Worm (Caenorhabditis elegans): ENCODE measurements around the gene srv-12.

Gene srv-12

ce11 chrIV:10056138-10056537, 2.7 kb upstream of the srv-12 start, which contains the start of gene T04B2.7:
Gene T04B2.7 (minus strand): TSS chrIV:10056238.
- TF ChIP-seq lin-39 (tag; optimal IDR thresholded peaks at IDR 0.05), result no peak
- no peak for TF ChIP-seq aly-2 (tag; optimal IDR thresholded peaks at IDR 0.05)
- TF ChIP-seq nhr-77 (tag; optimal IDR thresholded peaks at IDR 0.05), result no peak
- no peak for TF ChIP-seq elt-2 (tag; optimal IDR thresholded peaks at IDR 0.05)
- TF ChIP-seq eor-1 (tag; optimal IDR thresholded peaks at IDR 0.05), result no peak
- TF ChIP-seq elt-3 (tag; optimal IDR thresholded peaks at IDR 0.05), result no peak
- no peak for TF ChIP-seq nhr-28 (tag; optimal IDR thresholded peaks at IDR 0.05)
- no peak for TF ChIP-seq egl-27 (tag; optimal IDR thresholded peaks at IDR 0.05)
- no peak for TF ChIP-seq pha-4 (tag; optimal IDR thresholded peaks at IDR 0.05)
- no peak for TF ChIP-seq ztf-4 (tag; optimal IDR thresholded peaks at IDR 0.05)
- no peak for TF ChIP-seq jun-1 (tag; optimal IDR thresholded peaks at IDR 0.05)
- no peak for TF ChIP-seq nfya-1 (tag; optimal IDR thresholded peaks at IDR 0.05; ENCODE audit: insufficient read depth)
- no peak for TF ChIP-seq R02D3.7 (tag; optimal IDR thresholded peaks at IDR 0.05)
- no peak for TF ChIP-seq unc-62 (GFP tag; optimal IDR thresholded peaks at IDR 0.05)
- no peak for TF ChIP-seq fkh-2 (tag; optimal IDR thresholded peaks at IDR 0.05)
- no peak for TF ChIP-seq nhr-237 (tag; optimal IDR thresholded peaks at IDR 0.05)

- no peak for TF ChIP-seq nhr-12 (tag; optimal IDR thresholded peaks at IDR 0.05)
- TF ChIP-seq lin-15B (tag; optimal IDR thresholded peaks at IDR 0.05), result no peak
- no peak for TF ChIP-seq skn-1 (tag; optimal IDR thresholded peaks at IDR 0.05)
- TF ChIP-seq nhr-28 (tag; optimal IDR thresholded peaks at IDR 0.05), result no peak
- no peak for TF ChIP-seq pha-4 (tag; optimal IDR thresholded peaks at IDR 0.05)
- no peak for TF ChIP-seq mml-1 (tag; optimal IDR thresholded peaks at IDR 0.05)
- TF ChIP-seq ztf-4 (tag; optimal IDR thresholded peaks at IDR 0.05), result no peak
Measured at ce11 chrIV:10051088-10051487, 2.4 kb downstream of the srv-12 start, which contains the start of gene T04B2.8. Gene T04B2.8 (minus strand): TSS chrIV:10051188.

- TF ChIP-seq fkh-10 (GFP tag; optimal IDR thresholded peaks at IDR 0.05) (no peak), nhr-25 (tag; optimal IDR thresholded peaks at IDR 0.05) (no peak), nhr-67 (tag; optimal IDR thresholded peaks at IDR 0.05) (no peak), sea-2 (GFP tag; optimal IDR thresholded peaks at IDR 0.05) (no peak), eor-1 (tag; optimal IDR thresholded peaks at IDR 0.05) (no peak), elt-2 (tag; optimal IDR thresholded peaks at IDR 0.05) (no peak), pha-4 (tag; optimal IDR thresholded peaks at IDR 0.05) (no peak), elt-1 (tag; optimal IDR thresholded peaks at IDR 0.05) (no peak), elt-3 (tag; optimal IDR thresholded peaks at IDR 0.05) (no peak)
Measured at ce11 chrIV:10048268-10048667, 5.2 kb downstream of the srv-12 start.

ce11 chrIV:10047108-10047507, 6.3 kb downstream of the srv-12 start, which contains the start of gene T04B2.3:
Gene T04B2.3 (plus strand): TSS chrIV:10047408.
- TF ChIP-seq nhr-28 (tag; optimal IDR thresholded peaks at IDR 0.05) (no peak), fkh-2 (tag; optimal IDR thresholded peaks at IDR 0.05) (no peak), elt-2 (tag; optimal IDR thresholded peaks at IDR 0.05) (no peak)

- TF ChIP-seq lin-39 (tag; optimal IDR thresholded peaks at IDR 0.05) (peak; percentile 1), lsy-12 (tag; optimal IDR thresholded peaks at IDR 0.05) (no peak)
Measured at ce11 chrIV:10046005-10046404, 7.4 kb downstream of the srv-12 start.

ce11 chrIV:10042881-10043280, 10.6 kb downstream of the srv-12 start, which contains the start of gene frk-1:
Gene frk-1 (plus strand): TSS chrIV:10043181.
- no peak for TF ChIP-seq snpc-4 (tag; optimal IDR thresholded peaks at IDR 0.05)

ce11 chrIV:10040803-10041202, 12.6 kb downstream of the srv-12 start, which contains the start of gene dhs-31:
Gene dhs-31 (minus strand): TSS chrIV:10040903.
- TF ChIP-seq hmg-11 (tag; optimal IDR thresholded peaks at IDR 0.05) (no peak), elt-1 (tag; optimal IDR thresholded peaks at IDR 0.05) (no peak), elt-2 (tag; optimal IDR thresholded peaks at IDR 0.05) (no peak), ceh-9 (tag; optimal IDR thresholded peaks at IDR 0.05) (no peak), sea-2 (GFP tag; optimal IDR thresholded peaks at IDR 0.05) (no peak)

Measured in whole organism, L3 larva.